Fruit fly (Drosophila melanogaster) whole organism, embryonic: ENCODE data around the gene CG3513.

Experiments used
- Adf1 ChIP-seq: fragments of 200-800 bp; sonication (Bioruptor generic); IDR thresholded peaks from 2 replicates; pipeline ENCODE4 v1.3.6; 2022; ENCODE audit warnings: missing biosample characterization, missing genetic modification characterization
- Atf6 ChIP-seq: fragments of 200-800 bp; sonication (Bioruptor generic); IDR thresholded peaks from 2 replicates; pipeline ENCODE4 v1.3.6; 2022; ENCODE audit warnings: missing biosample characterization, missing genetic modification characterization
- CG10267 ChIP-seq: fragments of 200-800 bp; sonication (Bioruptor generic); optimal IDR thresholded peaks from 2 replicates; lab custom pipeline; 2018; ENCODE audit warnings: missing biosample characterization, mild to moderate bottlenecking, missing genetic modification characterization, moderate library complexity
- CG10274 ChIP-seq: fragments of 200-800 bp; sonication (Bioruptor generic); optimal IDR thresholded peaks from 3 replicates; lab custom pipeline; 2017; ENCODE audit warnings: missing biosample characterization, mild to moderate bottlenecking, missing genetic modification characterization
- CG10321 ChIP-seq: fragments of 200-800 bp; sonication (Bioruptor generic); IDR thresholded peaks from 2 replicates; pipeline ENCODE4 v1.3.6; 2022; ENCODE audit warnings: missing biosample characterization, missing genetic modification characterization
- CG10979 ChIP-seq: fragments of 200-800 bp; sonication (Bioruptor generic); optimal IDR thresholded peaks from 2 replicates; lab custom pipeline; 2018; ENCODE audit warnings: missing biosample characterization, mild to moderate bottlenecking, missing genetic modification characterization, moderate library complexity
- CG14441 ChIP-seq: fragments of 200-800 bp; sonication (Bioruptor generic); IDR thresholded peaks from 2 replicates; pipeline ENCODE4 v1.3.6; 2022; ENCODE audit warnings: missing biosample characterization, missing genetic modification characterization
- CG17361 ChIP-seq: fragments of 200-800 bp; sonication (Bioruptor generic); IDR thresholded peaks from 3 replicates; pipeline ENCODE4 v1.3.6; 2022; ENCODE audit warnings: missing biosample characterization, missing genetic modification characterization
- CG17829 ChIP-seq: fragments of 200-800 bp; optimal IDR thresholded peaks from 2 replicates; lab custom pipeline; 2019; ENCODE audit warnings: missing biosample characterization, mild to moderate bottlenecking, missing genetic modification characterization, moderate library complexity
- CG1792 ChIP-seq: fragments of 200-800 bp; sonication (Bioruptor generic); optimal IDR thresholded peaks from 2 replicates; lab custom pipeline; 2016; ENCODE audit warnings: missing biosample characterization, missing genetic modification characterization
- CG2199 ChIP-seq: fragments of 200-800 bp; sonication (Bioruptor generic); IDR thresholded peaks from 3 replicates; pipeline ENCODE4 v1.3.6; 2022; ENCODE audit warnings: missing biosample characterization, missing genetic modification characterization
- CG2202 ChIP-seq: fragments of 200-800 bp; sonication (Bioruptor generic); optimal IDR thresholded peaks from 2 replicates; lab custom pipeline; 2018; ENCODE audit warnings: missing biosample characterization, mild to moderate bottlenecking, missing genetic modification characterization
- CG2889 ChIP-seq: fragments of 200-800 bp; sonication (Bioruptor generic); IDR thresholded peaks from 3 replicates; pipeline ENCODE4 v1.3.6; 2022; ENCODE audit warnings: missing biosample characterization, missing genetic modification characterization
- CG3065 ChIP-seq: fragments of 200-800 bp; sonication (Bioruptor generic); optimal IDR thresholded peaks from 2 replicates; lab custom pipeline; 2016; ENCODE audit warnings: missing biosample characterization, missing genetic modification characterization
- CG31441 ChIP-seq: fragments of 200-800 bp; sonication (Bioruptor generic); IDR thresholded peaks from 2 replicates; pipeline ENCODE4 v1.3.6; 2022; ENCODE audit warnings: missing biosample characterization, missing genetic modification characterization
- CG4360 ChIP-seq: fragments of 200-800 bp; sonication (Bioruptor generic); IDR thresholded peaks from 2 replicates; pipeline ENCODE4 v1.3.6; 2022; ENCODE audit warnings: missing biosample characterization, missing genetic modification characterization
- CG4707 ChIP-seq: fragments of 200-800 bp; sonication (Bioruptor generic); optimal IDR thresholded peaks from 2 replicates; lab custom pipeline; 2018; ENCODE audit warnings: missing biosample characterization, mild to moderate bottlenecking, missing genetic modification characterization, moderate library complexity
- CG6654 ChIP-seq: fragments of 200-800 bp; sonication (Bioruptor generic); optimal IDR thresholded peaks from 2 replicates; lab custom pipeline; 2017; ENCODE audit warnings: missing biosample characterization, mild to moderate bottlenecking, missing genetic modification characterization
- CG6813 ChIP-seq: fragments of 200-800 bp; sonication (Bioruptor generic); optimal IDR thresholded peaks from 2 replicates; lab custom pipeline; 2017; ENCODE audit warnings: missing biosample characterization, missing genetic modification characterization, mild to moderate bottlenecking, moderate library complexity, missing genetic modification reagents
- CTCF ChIP-seq: fragments of 200-800 bp; sonication (Bioruptor generic); optimal IDR thresholded peaks from 2 replicates; lab custom pipeline; 2017; ENCODE audit warnings: missing biosample characterization, mild to moderate bottlenecking, missing genetic modification characterization, moderate library complexity
- Dad ChIP-seq: fragments of 200-800 bp; sonication (Bioruptor generic); optimal IDR thresholded peaks from 3 replicates; lab custom pipeline; 2016; ENCODE audit warnings: missing biosample characterization, missing genetic modification characterization
- Dip2 ChIP-seq: fragments of 200-800 bp; sonication (Bioruptor generic); IDR thresholded peaks from 2 replicates; pipeline ENCODE4 v1.3.6; 2022; ENCODE audit warnings: missing biosample characterization, missing genetic modification characterization
- Dip3 ChIP-seq: fragments of 200-800 bp; sonication (Bioruptor generic); optimal IDR thresholded peaks from 3 replicates; lab custom pipeline; 2016; ENCODE audit warnings: missing biosample characterization, missing genetic modification characterization
- Elba2 ChIP-seq: fragments of 200-800 bp; sonication (Bioruptor generic); optimal IDR thresholded peaks from 3 replicates; lab custom pipeline; 2016; ENCODE audit warnings: missing biosample characterization, missing genetic modification characterization
- Ets97D ChIP-seq: fragments of 200-800 bp; sonication (Bioruptor generic); optimal IDR thresholded peaks from 3 replicates; lab custom pipeline; 2016; ENCODE audit warnings: missing biosample characterization, missing genetic modification characterization
- Gug ChIP-seq: fragments of 200-800 bp; sonication (Bioruptor generic); IDR thresholded peaks from 4 replicates; pipeline ENCODE4 v1.3.6; 2022; ENCODE audit warnings: missing biosample characterization, missing genetic modification characterization
- HmgD ChIP-seq: fragments of 200-800 bp; sonication (Bioruptor generic); optimal IDR thresholded peaks from 3 replicates; lab custom pipeline; 2016; ENCODE audit warnings: missing biosample characterization, missing genetic modification characterization
- Hmx ChIP-seq: fragments of 200-800 bp; sonication (Bioruptor generic); optimal IDR thresholded peaks from 2 replicates; lab custom pipeline; 2016; ENCODE audit warnings: missing biosample characterization, missing genetic modification characterization
- MTF-1 ChIP-seq: fragments of 200-800 bp; sonication (Bioruptor generic); optimal IDR thresholded peaks from 2 replicates; lab custom pipeline; 2018; ENCODE audit warnings: missing biosample characterization, mild to moderate bottlenecking, missing genetic modification characterization, borderline replicate concordance
- Opbp ChIP-seq: fragments of 200-800 bp; sonication (Bioruptor generic); IDR thresholded peaks from 3 replicates; pipeline ENCODE4 v1.3.6; 2022; ENCODE audit warnings: missing biosample characterization, missing genetic modification characterization; ENCODE audit not compliant: partially characterized antibody
- Sox100B ChIP-seq: fragments of 200-800 bp; sonication (Bioruptor generic); optimal IDR thresholded peaks from 3 replicates; lab custom pipeline; 2018; ENCODE audit warnings: missing biosample characterization, mild to moderate bottlenecking, missing genetic modification characterization
- bab2 ChIP-seq: fragments of 200-800 bp; sonication (Bioruptor generic); optimal IDR thresholded peaks from 2 replicates; lab custom pipeline; 2016; ENCODE audit warnings: missing biosample characterization, missing genetic modification characterization
- bowl ChIP-seq: fragments of 200-800 bp; sonication (Bioruptor generic); IDR thresholded peaks from 2 replicates; pipeline ENCODE4 v1.3.6; 2022; ENCODE audit warnings: missing biosample characterization, missing genetic modification characterization
- chm ChIP-seq: fragments of 200-800 bp; sonication (Bioruptor generic); IDR thresholded peaks from 2 replicates; pipeline ENCODE4 v1.3.6; 2022; ENCODE audit warnings: missing biosample characterization, missing genetic modification characterization
- ci ChIP-seq: fragments of 200-800 bp; sonication (Bioruptor generic); IDR thresholded peaks from 3 replicates; pipeline ENCODE4 v1.3.6; 2022; ENCODE audit warnings: missing biosample characterization, missing genetic modification characterization
- croc ChIP-seq: fragments of 200-800 bp; sonication (Bioruptor generic); conservative IDR thresholded peaks from 3 replicates; pipeline ENCODE4 v1.3.6; 2022; ENCODE audit warnings: missing biosample characterization, missing genetic modification characterization
- crol ChIP-seq: fragments of 200-800 bp; sonication (Bioruptor generic); IDR thresholded peaks from 2 replicates; pipeline ENCODE4 v1.3.6; 2022; ENCODE audit warnings: missing biosample characterization, missing genetic modification characterization
- gfzf ChIP-seq: fragments of 200-800 bp; sonication (Bioruptor generic); optimal IDR thresholded peaks from 2 replicates; lab custom pipeline; 2016; ENCODE audit warnings: missing biosample characterization, mild to moderate bottlenecking, missing genetic modification characterization, moderate library complexity
- hbn ChIP-seq: fragments of 200-800 bp; sonication (Bioruptor generic); IDR thresholded peaks from 2 replicates; pipeline ENCODE4 v1.3.6; 2022; ENCODE audit warnings: missing biosample characterization, missing genetic modification characterization; ENCODE audit not compliant: partially characterized antibody
- hth ChIP-seq: fragments of >200 bp; optimal IDR thresholded peaks from 2 replicates; lab custom pipeline; 2017; ENCODE audit warnings: inconsistent platforms
- jing ChIP-seq: fragments of 200-800 bp; sonication (Bioruptor generic); optimal IDR thresholded peaks from 2 replicates; lab custom pipeline; 2018; ENCODE audit warnings: missing biosample characterization, mild to moderate bottlenecking, missing genetic modification characterization
- nmo ChIP-seq: fragments of 200-800 bp; sonication (Bioruptor generic); optimal IDR thresholded peaks from 2 replicates; lab custom pipeline; 2018; ENCODE audit warnings: missing biosample characterization, mild to moderate bottlenecking, missing genetic modification characterization, moderate library complexity
- pb ChIP-seq: fragments of 200-800 bp; sonication (Bioruptor generic); optimal IDR thresholded peaks from 3 replicates; lab custom pipeline; 2016; ENCODE audit warnings: missing biosample characterization, missing genetic modification characterization
- pum ChIP-seq: fragments of 200-800 bp; sonication (Bioruptor generic); optimal IDR thresholded peaks from 2 replicates; lab custom pipeline; 2016; ENCODE audit warnings: missing biosample characterization, missing genetic modification characterization
- seq ChIP-seq: fragments of 200-800 bp; sonication (Bioruptor generic); IDR thresholded peaks from 2 replicates; pipeline ENCODE4 v1.3.6; 2022; ENCODE audit warnings: missing biosample characterization, missing genetic modification characterization
- sisA ChIP-seq: fragments of 200-800 bp; sonication (Bioruptor generic); IDR thresholded peaks from 2 replicates; pipeline ENCODE4 v1.3.6; 2022; ENCODE audit warnings: missing biosample characterization, missing genetic modification characterization
- slbo ChIP-seq: fragments of 200-800 bp; sonication (Bioruptor generic); IDR thresholded peaks from 2 replicates; pipeline ENCODE4 v1.3.6; 2022; ENCODE audit warnings: missing biosample characterization, missing genetic modification characterization
- slp2 ChIP-seq: fragments of 200-800 bp; sonication (Bioruptor generic); optimal IDR thresholded peaks from 2 replicates; lab custom pipeline; 2016; ENCODE audit warnings: missing biosample characterization, missing genetic modification characterization
- stwl ChIP-seq: fragments of 200-800 bp; sonication (Bioruptor generic); optimal IDR thresholded peaks from 3 replicates; lab custom pipeline; 2018; ENCODE audit warnings: missing biosample characterization, mild to moderate bottlenecking, missing genetic modification characterization, moderate library complexity
- sug ChIP-seq: fragments of 200-800 bp; optimal IDR thresholded peaks from 2 replicates; lab custom pipeline; 2019; ENCODE audit warnings: missing biosample characterization, mild to moderate bottlenecking, missing genetic modification characterization, moderate library complexity
- wor ChIP-seq: fragments of 200-800 bp; sonication (Bioruptor generic); IDR thresholded peaks from 2 replicates; pipeline ENCODE4 v1.3.6; 2022; ENCODE audit warnings: missing biosample characterization, missing genetic modification characterization

The CG3513 gene

dm6 chr2L:3657349-3658142, 35.4 kb downstream of the CG3513 start (continued):
- TF ChIP-seq CG31441 (GFP tag; lab: Robert Waterston, UW) = peak; percentile 8; the same call in 1 of the 2 replicates
- TF ChIP-seq croc (GFP tag; lab: Robert Waterston, UW) = peak; percentile 34; the same call in 1 of the 3 replicates
- no peak for TF ChIP-seq Sox100B
- no peak for TF ChIP-seq slp2
- TF ChIP-seq Hmx (GFP tag; lab: Kevin White, UChicago) = peak; percentile 3
- TF ChIP-seq hth (lab: Kevin White, UChicago) = no peak
- peak; percentile 26 for TF ChIP-seq MTF-1
- peak; percentile 66 for TF ChIP-seq bab2 (GFP tag; lab: Kevin White, UChicago)
- TF ChIP-seq sisA (GFP tag; lab: Robert Waterston, UW) = peak; percentile 57
- peak; percentile 90 for TF ChIP-seq Adf1 (GFP tag; lab: Robert Waterston, UW)
- peak; percentile 100 for TF ChIP-seq CTCF
- no peak for TF ChIP-seq bowl
- TF ChIP-seq nmo (GFP tag; lab: Kevin White, UChicago) = peak; percentile 79
- TF ChIP-seq Opbp (GFP tag; lab: Robert Waterston, UW) = peak; percentile 69
- TF ChIP-seq Gug (GFP tag; lab: Robert Waterston, UW) = 0 out of 4 replicates have a peak, but pooled peaks have one; percentile 12
- no peak for TF ChIP-seq CG4360 (GFP tag; lab: Robert Waterston, UW)
- TF ChIP-seq CG10274 (GFP tag; lab: Kevin White, UChicago) = no peak
- peak; percentile 84; the same call in 2 of the 3 replicates for TF ChIP-seq ci (GFP tag; lab: Robert Waterston, UW)
- peak; percentile 33 for TF ChIP-seq CG10979 (tag; lab: Kevin White, UChicago)
- peak; percentile 34 for TF ChIP-seq Elba2 (GFP tag; lab: Kevin White, UChicago)
- no peak for TF ChIP-seq CG4707 (GFP tag; lab: Kevin White, UChicago)
- TF ChIP-seq CG1792 (GFP tag; lab: Kevin White, UChicago) = peak; percentile 54
- peak; percentile 35 for TF ChIP-seq Dad (GFP tag; lab: Kevin White, UChicago)
- TF ChIP-seq CG2199 (GFP tag; lab: Robert Waterston, UW) = peak; percentile 73; the same call in 1 of the 3 replicates
- peak; percentile 64 for TF ChIP-seq Ets97D (GFP tag; lab: Kevin White, UChicago)
- TF ChIP-seq crol (GFP tag; lab: Robert Waterston, UW) = peak; percentile 84
- no peak for TF ChIP-seq hbn
- TF ChIP-seq CG2202 (tag; lab: Kevin White, UChicago) = no peak
- TF ChIP-seq CG10321 (GFP tag; lab: Robert Waterston, UW) = peak; percentile 69
- TF ChIP-seq wor (GFP tag; lab: Robert Waterston, UW) = no peak
- TF ChIP-seq CG2889 (GFP tag; lab: Robert Waterston, UW) = no peak
- no peak for TF ChIP-seq Atf6 (GFP tag; lab: Robert Waterston, UW)
- TF ChIP-seq CG6654 (GFP tag; lab: Kevin White, UChicago) = no peak
- peak; percentile 62 for TF ChIP-seq CG14441 (GFP tag; lab: Robert Waterston, UW)
- no peak for TF ChIP-seq chm (GFP tag; lab: Robert Waterston, UW)
- peak; percentile 26 for TF ChIP-seq Dip3 (GFP tag; lab: Kevin White, UChicago)
- peak; percentile 52; the same call in 1 of the 2 replicates for TF ChIP-seq slbo (GFP tag; lab: Robert Waterston, UW)
- TF ChIP-seq CG17361 (GFP tag; lab: Robert Waterston, UW) = 0 out of 3 replicates have a peak, but pooled peaks have one; percentile 47
- peak; percentile 73 for TF ChIP-seq pum (GFP tag; lab: Kevin White, UChicago)
- TF ChIP-seq Dip2 (GFP tag; lab: Robert Waterston, UW) = peak; percentile 36; the same call in 1 of the 2 replicates
- no peak for TF ChIP-seq jing
- TF ChIP-seq CG3065 (GFP tag; lab: Kevin White, UChicago) = no peak
- TF ChIP-seq sug (tag; lab: Kevin White, UChicago) = peak; percentile 54
- no peak for TF ChIP-seq CG6813 (GFP tag; lab: Kevin White, UChicago)
- TF ChIP-seq CG10267 (tag; lab: Kevin White, UChicago) = peak; percentile 62
- TF ChIP-seq seq (GFP tag; lab: Robert Waterston, UW) = peak; percentile 73; the same call in 1 of the 2 replicates
- TF ChIP-seq HmgD = peak; percentile 75
- peak; percentile 30 for TF ChIP-seq gfzf (GFP tag; lab: Kevin White, UChicago)
- TF ChIP-seq stwl (tag; lab: Kevin White, UChicago) = peak; percentile 69
- TF ChIP-seq CG17829 = peak; percentile 81
- TF ChIP-seq pb (GFP tag; lab: Kevin White, UChicago) = no peak
